Worm (Caenorhabditis elegans): ENCODE measurements around the gene F36D4.6.

F36D4.6 gene

ce11 chrV:9399886-9400373, 27.0 kb downstream of the F36D4.6 start, which contains the start of gene trpp-4:
Gene trpp-4 (plus strand): TSS chrV:9400327.
- TF ChIP-seq attf-5 (GFP tag; optimal IDR thresholded peaks at IDR 0.05) (no peak), him-1 (tag; optimal IDR thresholded peaks at IDR 0.05) (no peak), F33H1.4 (GFP tag; IDR thresholded peaks at IDR 0.05) (no peak), mel-28 (tag; optimal IDR thresholded peaks at IDR 0.05; ENCODE audit: borderline replicate concordance) (no peak), cebp-2 (GFP tag; IDR thresholded peaks at IDR 0.05) (no peak), aptf-2 (GFP tag; conservative IDR thresholded peaks at IDR 0.05) (no peak), zfh-2 (GFP tag; conservative IDR thresholded peaks at IDR 0.05) (no peak), athp-1 (tag; optimal IDR thresholded peaks at IDR 0.05) (no peak), bed-1 (GFP tag; IDR thresholded peaks at IDR 0.05) (no peak), hlh-26 (GFP tag; conservative IDR thresholded peaks at IDR 0.05) (no peak), fkh-3 (tag; optimal IDR thresholded peaks at IDR 0.05) (no peak), chd-7 (tag; optimal IDR thresholded peaks at IDR 0.05) (no peak), madf-8 (GFP tag; conservative IDR thresholded peaks at IDR 0.05) (no peak)

- TF ChIP-seq B0261.1 (tag; optimal IDR thresholded peaks at IDR 0.05) = no peak
- no peak for TF ChIP-seq cebp-1 (GFP tag; IDR thresholded peaks at IDR 0.05)
- TF ChIP-seq cebp-1 (tag; optimal IDR thresholded peaks at IDR 0.05) = peak; percentile 41
- no peak for TF ChIP-seq sea-2 (GFP tag; IDR thresholded peaks at IDR 0.05)
Measured at ce11 chrV:9394938-9395639, 31.9 kb downstream of the F36D4.6 start.

ce11 chrV:9391959-9392358, 35.0 kb downstream of the F36D4.6 start:
- TF ChIP-seq hmg-1.2 (GFP tag; IDR thresholded peaks at IDR 0.05) (peak; percentile 83), dox-1 (GFP tag; IDR thresholded peaks at IDR 0.05) (no peak), ccch-3 (GFP tag; optimal IDR thresholded peaks at IDR 0.05) (no peak), F57C9.4 (tag; optimal IDR thresholded peaks at IDR 0.05) (no peak), xnd-1 (tag; optimal IDR thresholded peaks at IDR 0.05) (no peak), snpc-1.1 (tag; optimal IDR thresholded peaks at IDR 0.05; ENCODE audit: insufficient read depth) (peak; percentile 86), snpc-3.4 (tag; optimal IDR thresholded peaks at IDR 0.05) (no peak), lin-40 (tag; optimal IDR thresholded peaks at IDR 0.05) (no peak), snpc-4 (GFP tag; optimal IDR thresholded peaks at IDR 0.05) (peak; percentile 63), snpc-4 (tag; optimal IDR thresholded peaks at IDR 0.05) (peak; percentile 71 to 94 (median 87))

ce11 chrV:9386143-9386542, 40.8 kb downstream of the F36D4.6 start, which contains the start of gene hum-2:
Gene hum-2 (plus strand): TSS chrV:9386175.
- TF ChIP-seq unc-130 (GFP tag; optimal IDR thresholded peaks at IDR 0.05) (no peak), madf-6 (GFP tag; IDR thresholded peaks at IDR 0.05) (no peak), sdz-38 (tag; optimal IDR thresholded peaks at IDR 0.05) (no peak), lir-1 (GFP tag; conservative IDR thresholded peaks at IDR 0.05) (no peak), B0035.1 (tag; optimal IDR thresholded peaks at IDR 0.05) (no peak), Y67H2A.10 (GFP tag; conservative IDR thresholded peaks at IDR 0.05) (no peak), egl-44 (GFP tag; IDR thresholded peaks at IDR 0.05) (no peak), bed-2 (GFP tag; IDR thresholded peaks at IDR 0.05) (no peak), sptf-2 (GFP tag; optimal IDR thresholded peaks at IDR 0.05) (no peak), ccch-3 (GFP tag; optimal IDR thresholded peaks at IDR 0.05) (no peak), let-607 (tag; optimal IDR thresholded peaks at IDR 0.05) (no peak), C06A6.2 (GFP tag; conservative IDR thresholded peaks at IDR 0.05) (no peak), K12H6.12 (tag; optimal IDR thresholded peaks at IDR 0.05) (no peak), cebp-2 (GFP tag; IDR thresholded peaks at IDR 0.05) (no peak), hlh-26 (GFP tag; conservative IDR thresholded peaks at IDR 0.05) (no peak), madf-3 (GFP tag; IDR thresholded peaks at IDR 0.05) (no peak), nhr-27 (tag; optimal IDR thresholded peaks at IDR 0.05) (no peak)
